Fruit fly (Drosophila melanogaster) whole organism, prepupa: Measurements from ENCODE around the gene CG33644.

ENCODE experiments used
- CG10669 ChIP-seq: fragments of 200-800 bp; sonication (Bioruptor generic); optimal IDR thresholded peaks from 3 replicates; lab custom pipeline; 2018; ENCODE audit warnings: missing biosample characterization, mild to moderate bottlenecking, missing genetic modification characterization, moderate library complexity
- CG16779 ChIP-seq: fragments of 200-800 bp; sonication (Bioruptor generic); optimal IDR thresholded peaks from 3 replicates; lab custom pipeline; 2017; ENCODE audit warnings: missing biosample characterization, mild to moderate bottlenecking, missing genetic modification characterization
- CG31627 ChIP-seq: fragments of 200-800 bp; sonication (Bioruptor generic); optimal IDR thresholded peaks from 3 replicates; lab custom pipeline; 2016; ENCODE audit warnings: missing biosample characterization, missing genetic modification characterization
- CG4318 ChIP-seq: fragments of 200-800 bp; sonication (Bioruptor generic); optimal IDR thresholded peaks from 3 replicates; lab custom pipeline; 2017; ENCODE audit warnings: missing biosample characterization, mild to moderate bottlenecking, missing genetic modification characterization
- CG8632 ChIP-seq: fragments of 200-800 bp; sonication (Bioruptor generic); optimal IDR thresholded peaks from 3 replicates; lab custom pipeline; 2016; ENCODE audit warnings: missing biosample characterization, missing genetic modification characterization
- Eip78C ChIP-seq: fragments of 200-800 bp; sonication (Bioruptor generic); peaks from one replicate; lab custom pipeline; 2016; ENCODE audit warnings: missing biosample characterization, missing genetic modification characterization
- Smox ChIP-seq: fragments of 200-800 bp; sonication (Bioruptor generic); optimal IDR thresholded peaks from 3 replicates; lab custom pipeline; 2016; ENCODE audit warnings: missing biosample characterization, missing genetic modification characterization
- Sox102F ChIP-seq: fragments of 200-800 bp; sonication (Bioruptor generic); optimal IDR thresholded peaks from 2 replicates; lab custom pipeline; 2016; ENCODE audit warnings: missing biosample characterization, mild to moderate bottlenecking, missing genetic modification characterization
- Sox15 ChIP-seq: fragments of 200-800 bp; sonication (Bioruptor generic); optimal IDR thresholded peaks from 3 replicates; lab custom pipeline; 2016; ENCODE audit warnings: missing biosample characterization, missing genetic modification characterization
- fd85E ChIP-seq: fragments of 200-800 bp; sonication (Bioruptor generic); optimal IDR thresholded peaks from 3 replicates; lab custom pipeline; 2016; ENCODE audit warnings: missing biosample characterization, missing genetic modification characterization
- topi ChIP-seq: fragments of 200-800 bp; sonication (Bioruptor generic); optimal IDR thresholded peaks from 3 replicates; lab custom pipeline; 2016; ENCODE audit warnings: missing biosample characterization, missing genetic modification characterization
- vri ChIP-seq: fragments of 200-800 bp; sonication (Bioruptor generic); optimal IDR thresholded peaks from 3 replicates; lab custom pipeline; 2016; ENCODE audit warnings: missing biosample characterization, mild to moderate bottlenecking, missing genetic modification characterization

Gene CG33644

dm6 chr2L:13571791-13572451, 40.0 kb downstream of the CG33644 start (continued):
- TF ChIP-seq topi (peak; percentile 48), Eip78C (GFP tag; lab: Kevin White, UChicago) (peak; percentile 78), fd85E (no peak), Sox15 (GFP tag; lab: Kevin White, UChicago) (peak; percentile 22), CG16779 (tag; lab: Kevin White, UChicago) (peak; percentile 17), CG10669 (GFP tag; lab: Kevin White, UChicago) (peak; percentile 43), CG8632 (GFP tag; lab: Kevin White, UChicago) (peak; percentile 56), vri (no peak), Smox (peak; percentile 38), CG31627 (GFP tag; lab: Kevin White, UChicago) (peak; percentile 3), Sox102F (GFP tag; lab: Kevin White, UChicago) (peak; percentile 26), CG4318 (GFP tag; lab: Kevin White, UChicago) (peak; percentile 49)
